Fruit fly (Drosophila melanogaster): ENCODE results near the gene Gal.
A peak's percentile ranks its signal among the peaks of the same experiment; 100 is the strongest.

dm6 chr2L:6031838-6032237, 25.2 kb upstream of the Gal start:
- TF ChIP-seq brk (GFP tag; optimal IDR thresholded peaks at IDR 0.05), result no peak
- TF ChIP-seq rgr (GFP tag; optimal IDR thresholded peaks at IDR 0.05), result no peak
- peak; percentile 20 for TF ChIP-seq h (GFP tag; optimal IDR thresholded peaks at IDR 0.05)
- TF ChIP-seq usp (GFP tag; optimal IDR thresholded peaks at IDR 0.05), result no peak
- no peak for TF ChIP-seq ey (GFP tag; optimal IDR thresholded peaks at IDR 0.05)
